Worm (Caenorhabditis elegans) whole organism, young adult: Measurements from ENCODE around the gene lin-2.

Experiments
- B0336.3 ChIP-seq: fragments of 200-800 bp; sonication (Bioruptor generic); IDR thresholded peaks from 2 replicates; pipeline ENCODE4 v1.3.6; 2022; ENCODE audit warnings: missing genetic modification characterization, missing compliant biosample characterization
- D2030.7 ChIP-seq: fragments of 200-800 bp; sonication (Bioruptor generic); IDR thresholded peaks from 2 replicates; pipeline ENCODE4 v1.3.6; 2022; ENCODE audit warnings: missing genetic modification reagents, missing genetic modification characterization, missing compliant biosample characterization
- F52B5.7 ChIP-seq: sonication (generic microtip); optimal IDR thresholded peaks from 2 replicates; lab custom pipeline; 2016; ENCODE audit warnings: mild to moderate bottlenecking, missing genetic modification characterization, missing compliant biosample characterization
- F55B11.4 ChIP-seq: sonication (generic microtip); optimal IDR thresholded peaks from 2 replicates; lab custom pipeline; 2016; ENCODE audit warnings: missing compliant biosample characterization, missing genetic modification characterization, borderline replicate concordance; ENCODE audit not compliant: insufficient read depth
- F57A8.1 ChIP-seq: fragments of 200-800 bp; sonication (Bioruptor generic); optimal IDR thresholded peaks from 2 replicates; lab custom pipeline; 2018; ENCODE audit warnings: mild to moderate bottlenecking, missing genetic modification characterization, moderate library complexity, missing compliant biosample characterization
- K11D2.4 ChIP-seq: fragments of 200-800 bp; sonication (Bioruptor generic); IDR thresholded peaks from 2 replicates; pipeline ENCODE4 v1.3.6; 2022; ENCODE audit warnings: missing genetic modification reagents, missing genetic modification characterization, missing compliant biosample characterization
- Y53G8AR.9 ChIP-seq: fragments of 200-800 bp; sonication (Bioruptor generic); conservative IDR thresholded peaks from 2 replicates; pipeline ENCODE4 v1.3.6; 2022; ENCODE audit warnings: missing genetic modification reagents, missing genetic modification characterization, missing compliant biosample characterization
- Y67H2A.10 ChIP-seq: fragments of 200-800 bp; sonication (Bioruptor generic); conservative IDR thresholded peaks from 2 replicates; pipeline ENCODE4 v1.3.6; 2022; ENCODE audit warnings: missing genetic modification reagents, missing genetic modification characterization, missing compliant biosample characterization
- Y79H2A.3 ChIP-seq: fragments of 200-800 bp; sonication (Bioruptor generic); conservative IDR thresholded peaks from 2 replicates; pipeline ENCODE4 v1.3.6; 2022; ENCODE audit warnings: missing genetic modification reagents, missing genetic modification characterization, missing compliant biosample characterization
- Y95B8A.8 ChIP-seq: fragments of 200-800 bp; sonication (Bioruptor generic); IDR thresholded peaks from 2 replicates; pipeline ENCODE4 v1.3.6; 2022; ENCODE audit warnings: missing genetic modification reagents, missing genetic modification characterization, missing compliant biosample characterization
- aptf-2 ChIP-seq: fragments of 200-800 bp; sonication (Bioruptor generic); conservative IDR thresholded peaks from 2 replicates; pipeline ENCODE4 v1.3.6; 2022; ENCODE audit warnings: missing genetic modification reagents, missing genetic modification characterization, missing compliant biosample characterization
- atf-7 ChIP-seq: sonication (generic microtip); optimal IDR thresholded peaks from 2 replicates; lab custom pipeline; 2017; ENCODE audit warnings: mild to moderate bottlenecking, missing genetic modification characterization, missing compliant biosample characterization
- athp-1 ChIP-seq: sonication (generic microtip); optimal IDR thresholded peaks from 2 replicates; lab custom pipeline; 2017; ENCODE audit warnings: mild to moderate bottlenecking, missing genetic modification characterization, missing compliant biosample characterization
- attf-3 ChIP-seq: fragments of 200-800 bp; sonication (Bioruptor generic); conservative IDR thresholded peaks from 2 replicates; pipeline ENCODE4 v1.3.6; 2022; ENCODE audit warnings: missing genetic modification reagents, missing genetic modification characterization, missing compliant biosample characterization
- attf-6 ChIP-seq: fragments of 200-800 bp; sonication (Bioruptor generic); IDR thresholded peaks from 2 replicates; pipeline ENCODE4 v1.3.6; 2022; ENCODE audit warnings: missing genetic modification reagents, missing genetic modification characterization, missing compliant biosample characterization
- bed-2 ChIP-seq: fragments of 200-800 bp; sonication (Bioruptor generic); IDR thresholded peaks from 2 replicates; pipeline ENCODE4 v1.3.6; 2022; ENCODE audit warnings: missing genetic modification reagents, missing genetic modification characterization, missing compliant biosample characterization
- ceh-58 ChIP-seq: fragments of 200-800 bp; sonication (Bioruptor generic); IDR thresholded peaks from 2 replicates; pipeline ENCODE4 v1.3.6; 2022; ENCODE audit warnings: missing genetic modification characterization, missing compliant biosample characterization
- chd-7 ChIP-seq: sonication (generic microtip); optimal IDR thresholded peaks from 2 replicates; lab custom pipeline; 2016; ENCODE audit warnings: mild to moderate bottlenecking, missing genetic modification characterization, moderate library complexity, missing compliant biosample characterization
- die-1 ChIP-seq: sonication (generic microtip); optimal IDR thresholded peaks from 2 replicates; lab custom pipeline; 2016; ENCODE audit warnings: missing genotype, mild to moderate bottlenecking, missing genetic modification characterization, missing compliant biosample characterization
- egl-18 ChIP-seq: fragments of 200-800 bp; sonication (Bioruptor generic); IDR thresholded peaks from 2 replicates; pipeline ENCODE4 v1.3.6; 2022; ENCODE audit warnings: missing genetic modification reagents, missing genetic modification characterization, missing compliant biosample characterization
- ekl-4 ChIP-seq: fragments of 200-800 bp; sonication (Bioruptor generic); IDR thresholded peaks from 2 replicates; pipeline ENCODE4 v1.3.6; 2022; ENCODE audit warnings: missing genetic modification reagents, missing genetic modification characterization, missing compliant biosample characterization
- gei-17 ChIP-seq: fragments of 200-800 bp; sonication (Bioruptor generic); optimal IDR thresholded peaks from 2 replicates; lab custom pipeline; 2018; ENCODE audit warnings: mild to moderate bottlenecking, missing genetic modification characterization, missing compliant biosample characterization
- hlh-12 ChIP-seq: sonication (generic microtip); optimal IDR thresholded peaks from 2 replicates; lab custom pipeline; 2016; ENCODE audit warnings: missing genetic modification characterization, missing compliant biosample characterization
- hrde-1 ChIP-seq: sonication (generic microtip); optimal IDR thresholded peaks from 2 replicates; lab custom pipeline; 2016; ENCODE audit warnings: missing genetic modification characterization, mild to moderate bottlenecking, missing compliant biosample characterization, moderate library complexity, missing genotype, missing genetic modification reagents, borderline replicate concordance
- madf-8 ChIP-seq: fragments of 200-800 bp; sonication (Bioruptor generic); conservative IDR thresholded peaks from 2 replicates; pipeline ENCODE4 v1.3.6; 2022; ENCODE audit warnings: missing genetic modification reagents, missing genetic modification characterization, missing compliant biosample characterization
- mes-4 ChIP-seq: sonication (generic microtip); optimal IDR thresholded peaks from 2 replicates; lab custom pipeline; 2016; ENCODE audit warnings: missing genotype, missing genetic modification characterization, missing compliant biosample characterization
- nfya-2 ChIP-seq: fragments of 200-800 bp; sonication (Bioruptor generic); IDR thresholded peaks from 2 replicates; pipeline ENCODE4 v1.3.6; 2022; ENCODE audit warnings: missing genetic modification reagents, missing genetic modification characterization, missing compliant biosample characterization
- nfyb-1 ChIP-seq: fragments of 200-800 bp; sonication (Bioruptor generic); IDR thresholded peaks from 2 replicates; pipeline ENCODE4 v1.3.6; 2022; ENCODE audit warnings: missing genetic modification reagents, missing genetic modification characterization, missing compliant biosample characterization
- pha-4 ChIP-seq: fragments of 150-350 bp; sonication (generic microtip); optimal IDR thresholded peaks from 2 replicates; lab custom pipeline; 2014; ENCODE audit warnings: missing biosample characterization, missing genetic modification reagents, missing genetic modification characterization
- rpc-1 ChIP-seq, 2 experiments: fragments of 150-350 bp in 1 of 2; sonication (generic microtip) in 1 of 2; optimal IDR thresholded peaks; 2 replicates each; lab custom pipeline; 2014 to 2018; ENCODE audit warnings: missing biosample characterization in 1 of 2, missing genetic modification characterization in 1 of 2, missing genetic modification reagents in 1 of 2, missing genotype in 1 of 2
- snpc-1.3 ChIP-seq: sonication (generic microtip); optimal IDR thresholded peaks from 2 replicates; lab custom pipeline; 2017; ENCODE audit warnings: missing genetic modification characterization, mild to moderate bottlenecking, missing compliant biosample characterization, antibody characterized with exemption, moderate library complexity, missing genotype, missing genetic modification reagents; ENCODE audit not compliant: insufficient read depth
- snpc-3.4 ChIP-seq: sonication (generic microtip); optimal IDR thresholded peaks from 2 replicates; lab custom pipeline; 2017; ENCODE audit warnings: missing genetic modification characterization, mild to moderate bottlenecking, missing compliant biosample characterization, antibody characterized with exemption, moderate library complexity, missing genotype, missing genetic modification reagents
- snpc-4 ChIP-seq, 5 experiments: fragments of 150-350 bp in 1 of 5; sonication (generic microtip) in 4 of 5; optimal IDR thresholded peaks; 2 replicates each; lab custom pipeline; 2014 to 2018; ENCODE audit warnings: missing genetic modification characterization in 5 of 5, missing biosample characterization in 3 of 5, antibody characterized with exemption in 2 of 5, mild to moderate bottlenecking in 2 of 5, missing compliant biosample characterization in 2 of 5, missing genotype in 2 of 5, moderate library complexity in 2 of 5, missing genetic modification reagents in 1 of 5
- somi-1 ChIP-seq: fragments of 200-800 bp; sonication (Bioruptor generic); optimal IDR thresholded peaks from 2 replicates; lab custom pipeline; 2018; ENCODE audit warnings: mild to moderate bottlenecking, missing genetic modification characterization, missing compliant biosample characterization
- tbx-9 ChIP-seq: sonication (generic microtip); optimal IDR thresholded peaks from 2 replicates; lab custom pipeline; 2016; ENCODE audit warnings: borderline replicate concordance, missing genetic modification characterization, inconsistent platforms, missing compliant biosample characterization
- unc-62 ChIP-seq: fragments of 150-350 bp; optimal IDR thresholded peaks from 2 replicates; lab custom pipeline; 2014; ENCODE audit warnings: missing biosample characterization, missing genetic modification reagents, missing genetic modification characterization
- ztf-22 ChIP-seq: fragments of 200-800 bp; sonication (Bioruptor generic); optimal IDR thresholded peaks from 2 replicates; lab custom pipeline; 2018; ENCODE audit warnings: mild to moderate bottlenecking, missing genetic modification characterization, moderate library complexity, missing compliant biosample characterization
- ztf-25 ChIP-seq: fragments of 200-800 bp; sonication (Bioruptor generic); IDR thresholded peaks from 2 replicates; pipeline ENCODE4 v1.3.6; 2022; ENCODE audit warnings: missing genetic modification reagents, missing genetic modification characterization, missing compliant biosample characterization
- ztf-26 ChIP-seq: sonication (generic microtip); optimal IDR thresholded peaks from 2 replicates; lab custom pipeline; 2017; ENCODE audit warnings: missing genetic modification characterization, missing compliant biosample characterization
- ztf-28 ChIP-seq: fragments of 200-800 bp; sonication (Bioruptor generic); IDR thresholded peaks from 2 replicates; pipeline ENCODE4 v1.3.6; 2022; ENCODE audit warnings: missing genetic modification reagents, missing genetic modification characterization, missing compliant biosample characterization
- ztf-6 ChIP-seq: fragments of 200-800 bp; sonication (Bioruptor generic); IDR thresholded peaks from 2 replicates; pipeline ENCODE4 v1.3.6; 2022; ENCODE audit warnings: missing genetic modification reagents, missing genetic modification characterization, missing compliant biosample characterization

The lin-2 gene

DNA sequence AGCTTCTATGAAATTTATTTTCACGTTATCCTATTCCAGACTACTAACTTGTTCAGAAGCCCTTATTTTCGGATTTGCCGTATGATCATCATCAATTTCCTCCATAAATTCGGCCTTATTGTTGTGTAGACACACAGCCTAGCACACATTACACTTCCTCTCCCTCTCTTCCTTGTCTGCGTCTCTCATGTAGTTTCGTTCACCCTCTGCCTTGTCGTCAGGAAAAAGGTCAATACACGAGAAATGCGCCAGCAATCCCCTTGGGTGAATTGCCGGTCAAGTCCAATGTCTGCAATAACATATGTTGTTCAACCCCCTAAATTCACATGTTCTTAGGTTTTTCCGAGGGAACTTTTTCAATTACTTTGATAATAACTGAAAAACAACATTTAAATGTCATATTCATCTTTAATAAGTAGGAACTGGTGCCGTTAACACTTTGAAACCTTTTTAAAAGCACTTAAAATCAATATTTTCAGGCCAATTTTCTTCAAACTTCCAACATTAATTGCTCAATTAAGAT is 20.0 kb downstream of the lin-2 start, which contains the start of gene F17E5.2 (continued):
- TF ChIP-seq ztf-22 (GFP tag; lab: Kevin White, UChicago) (peak; percentile 62), ztf-26 (peak; percentile 77), attf-3 (GFP tag; lab: Robert Waterston, UW) (0 out of 2 replicates have a peak, but pooled peaks have one; percentile 32), K11D2.4 (GFP tag; lab: Robert Waterston, UW) (peak; percentile 90), atf-7 (tag; lab: Kevin White, UChicago) (peak; percentile 19), snpc-4 (GFP tag; optimal IDR thresholded peaks at IDR 0.05; lab: Kevin White, UChicago) (no peak), snpc-4 (tag; optimal IDR thresholded peaks at IDR 0.05; lab: Kevin White, UChicago) (peak in 2 of 4 experiments; percentile 51 to 80), somi-1 (GFP tag; lab: Kevin White, UChicago) (peak; percentile 47), egl-18 (GFP tag; lab: Robert Waterston, UW) (0 out of 2 replicates have a peak, but pooled peaks have one; percentile 61), attf-6 (GFP tag; lab: Robert Waterston, UW) (no peak), gei-17 (peak; percentile 58)

DNA sequence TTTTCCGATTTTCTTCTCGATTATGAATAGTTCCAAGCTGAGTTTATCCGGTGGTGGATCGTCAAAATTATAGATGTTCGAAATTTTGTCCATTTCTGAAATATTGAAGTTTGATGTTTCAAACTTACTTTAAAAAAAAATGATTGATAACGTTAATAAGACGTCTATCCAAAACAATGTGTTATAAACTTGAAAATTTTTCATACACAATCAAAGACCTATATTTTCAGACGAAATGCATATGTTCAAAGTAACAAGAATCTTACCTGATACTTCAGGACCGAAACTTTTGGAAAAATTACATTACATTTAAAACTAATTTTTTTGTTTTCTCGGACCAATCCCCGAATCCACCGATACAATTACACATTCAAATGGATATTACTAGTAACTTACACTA is 22.5 kb downstream of the lin-2 start, which contains the start of gene nekl-3:
TSS of gene nekl-3 (minus strand) at position 101 of the 400 bp plus-strand sequence.
- TF ChIP-seq ztf-25 (GFP tag; lab: Robert Waterston, UW): no peak
- TF ChIP-seq Y79H2A.3 (GFP tag; lab: Robert Waterston, UW): no peak
- TF ChIP-seq ztf-22 (GFP tag; lab: Kevin White, UChicago): no peak
- TF ChIP-seq ztf-28 (GFP tag; lab: Robert Waterston, UW): no peak
- no peak for TF ChIP-seq B0336.3 (GFP tag; lab: Robert Waterston, UW)
- no peak for TF ChIP-seq D2030.7 (GFP tag; lab: Robert Waterston, UW)
- TF ChIP-seq egl-18 (GFP tag; lab: Robert Waterston, UW): no peak
- no peak for TF ChIP-seq F55B11.4 (tag; lab: Kevin White, UChicago)
- no peak for TF ChIP-seq chd-7 (tag; lab: Kevin White, UChicago)
- no peak for TF ChIP-seq rpc-1 (optimal IDR thresholded peaks at IDR 0.05; lab: Kevin White, UChicago)
- TF ChIP-seq rpc-1 (tag; optimal IDR thresholded peaks at IDR 0.05; lab: Kevin White, UChicago): no peak
- TF ChIP-seq Y95B8A.8: no peak
- no peak for TF ChIP-seq mes-4
- TF ChIP-seq Y67H2A.10: no peak
- TF ChIP-seq pha-4 (tag; lab: Kevin White, UChicago): no peak
- TF ChIP-seq nfya-2 (GFP tag; lab: Robert Waterston, UW): no peak
- no peak for TF ChIP-seq snpc-4 (GFP tag; optimal IDR thresholded peaks at IDR 0.05; lab: Kevin White, UChicago)
- TF ChIP-seq snpc-4 (tag; optimal IDR thresholded peaks at IDR 0.05; lab: Kevin White, UChicago): no peak
- TF ChIP-seq madf-8: no peak

DNA sequence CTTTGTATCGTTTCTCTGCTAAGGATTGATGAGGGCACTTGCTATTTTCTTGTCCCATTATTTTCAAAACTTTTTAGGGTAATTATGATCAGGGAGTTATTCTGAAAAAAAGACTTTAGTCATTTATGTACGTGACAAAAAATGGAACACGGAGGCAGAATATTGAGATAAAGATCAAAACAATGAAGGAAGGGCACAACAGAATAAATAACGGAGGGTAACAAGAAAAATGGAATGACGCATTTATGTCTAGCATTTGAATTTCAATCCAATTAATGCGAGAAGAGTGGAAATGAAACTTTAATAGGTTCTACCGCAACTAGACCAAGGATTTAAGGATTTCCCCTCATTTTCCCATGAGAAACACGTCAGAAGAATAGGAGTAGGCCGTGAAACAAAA is 35.5 kb downstream of the lin-2 start, which contains the start of gene glb-13:
TSS of gene glb-13 (minus strand) at position 101 of the 400 bp plus-strand sequence.
- TF ChIP-seq F52B5.7 (tag; lab: Kevin White, UChicago): no peak
- no peak for TF ChIP-seq nfyb-1 (GFP tag; lab: Robert Waterston, UW)
- TF ChIP-seq ekl-4 (GFP tag; lab: Robert Waterston, UW): no peak
- no peak for TF ChIP-seq athp-1
- TF ChIP-seq snpc-3.4 (tag; lab: Kevin White, UChicago): no peak
- no peak for TF ChIP-seq tbx-9 (tag; lab: Kevin White, UChicago)
- TF ChIP-seq snpc-1.3 (tag; lab: Kevin White, UChicago): no peak
- no peak for TF ChIP-seq ceh-58 (GFP tag; lab: Robert Waterston, UW)
- TF ChIP-seq unc-62 (GFP tag; lab: Kevin White, UChicago): no peak
- no peak for TF ChIP-seq hrde-1
- no peak for TF ChIP-seq F57A8.1
- no peak for TF ChIP-seq die-1 (tag; lab: Kevin White, UChicago)
- TF ChIP-seq aptf-2 (GFP tag; lab: Robert Waterston, UW): no peak
- TF ChIP-seq Y53G8AR.9 (GFP tag; lab: Robert Waterston, UW): no peak
- TF ChIP-seq ztf-6: no peak
- TF ChIP-seq bed-2: no peak
- TF ChIP-seq hlh-12: no peak
- no peak for TF ChIP-seq K11D2.4 (GFP tag; lab: Robert Waterston, UW)
